Worm (Caenorhabditis elegans) whole organism, L4 larva: Measurements from ENCODE around the gene T09A5.14.

Experiments
- F10B5.3 ChIP-seq: sonication (generic microtip); optimal IDR thresholded peaks from 2 replicates; lab custom pipeline; 2016; ENCODE audit warnings: mild to moderate bottlenecking, missing genetic modification characterization, missing compliant biosample characterization
- F37D6.2 ChIP-seq: sonication (generic microtip); optimal IDR thresholded peaks from 2 replicates; lab custom pipeline; 2016; ENCODE audit warnings: mild to moderate bottlenecking, missing genetic modification characterization, missing compliant biosample characterization
- Y48G9A.11 ChIP-seq: fragments of 200-800 bp; sonication (Bioruptor generic); IDR thresholded peaks from 2 replicates; pipeline ENCODE4 v1.3.6; 2022; ENCODE audit warnings: missing genetic modification reagents, missing genetic modification characterization, missing compliant biosample characterization
- Y75B8A.6 ChIP-seq: fragments of 200-800 bp; sonication (Bioruptor generic); IDR thresholded peaks from 2 replicates; pipeline ENCODE4 v1.3.6; 2022; ENCODE audit warnings: missing genetic modification reagents, missing genetic modification characterization, missing compliant biosample characterization
- attf-4 ChIP-seq: sonication (generic microtip); optimal IDR thresholded peaks from 3 replicates; lab custom pipeline; 2017; ENCODE audit warnings: missing biosample characterization, missing genetic modification characterization
- cey-2 ChIP-seq: sonication (generic microtip); optimal IDR thresholded peaks from 3 replicates; lab custom pipeline; 2017; ENCODE audit warnings: missing genetic modification characterization, mild to moderate bottlenecking, missing compliant biosample characterization, antibody characterized with exemption, borderline replicate concordance; ENCODE audit not compliant: insufficient read depth
- daf-16 ChIP-seq, 3 experiments: sonication (generic microtip); optimal IDR thresholded peaks; 2 replicates each; lab custom pipeline; 2016 to 2017; ENCODE audit warnings: missing genetic modification characterization in 3 of 3, missing genetic modification reagents in 3 of 3, mild to moderate bottlenecking in 2 of 3, missing compliant biosample characterization in 2 of 3, missing biosample characterization in 1 of 3, moderate library complexity in 1 of 3
- dmd-6 ChIP-seq: fragments of 200-800 bp; sonication (Bioruptor generic); IDR thresholded peaks from 2 replicates; pipeline ENCODE4 v1.3.6; 2022; ENCODE audit warnings: missing genetic modification reagents, missing genetic modification characterization, missing compliant biosample characterization
- duxl-1 ChIP-seq: sonication (generic microtip); optimal IDR thresholded peaks from 2 replicates; lab custom pipeline; 2016; ENCODE audit warnings: mild to moderate bottlenecking, missing genetic modification characterization, moderate library complexity, missing compliant biosample characterization; ENCODE audit not compliant: poor library complexity
- dve-1 ChIP-seq: sonication (generic microtip); optimal IDR thresholded peaks from 2 replicates; lab custom pipeline; 2017; ENCODE audit warnings: antibody characterized with exemption, mild to moderate bottlenecking, missing genetic modification characterization, missing compliant biosample characterization; ENCODE audit not compliant: insufficient read depth
- gei-8 ChIP-seq: fragments of 200-800 bp; sonication (Bioruptor generic); optimal IDR thresholded peaks from 2 replicates; lab custom pipeline; 2018; ENCODE audit warnings: mild to moderate bottlenecking, missing genetic modification characterization, missing compliant biosample characterization
- hlh-11 ChIP-seq: fragments of 200-800 bp; sonication (Bioruptor generic); optimal IDR thresholded peaks from 2 replicates; lab custom pipeline; 2018; ENCODE audit warnings: mild to moderate bottlenecking, missing genetic modification characterization, missing compliant biosample characterization
- hlh-30 ChIP-seq: sonication (generic microtip); optimal IDR thresholded peaks from 2 replicates; lab custom pipeline; 2017; ENCODE audit warnings: antibody characterized with exemption, mild to moderate bottlenecking, missing genetic modification characterization, missing compliant biosample characterization; ENCODE audit not compliant: insufficient read depth
- lim-7 ChIP-seq: fragments of 200-800 bp; sonication (Bioruptor generic); IDR thresholded peaks from 2 replicates; pipeline ENCODE4 v1.3.6; 2022; ENCODE audit warnings: missing genetic modification characterization, missing compliant biosample characterization
- lsy-2 ChIP-seq, 2 experiments: fragments of 150-350 bp in 1 of 2; sonication (generic microtip) in 1 of 2; optimal IDR thresholded peaks; 2 replicates each; lab custom pipeline; 2014 to 2017; ENCODE audit warnings: missing biosample characterization in 2 of 2, missing genetic modification characterization in 2 of 2
- madf-9 ChIP-seq: fragments of 200-800 bp; sonication (Bioruptor generic); conservative IDR thresholded peaks from 2 replicates; pipeline ENCODE4 v1.3.6; 2022; ENCODE audit warnings: missing genetic modification reagents, missing genetic modification characterization, missing compliant biosample characterization
- mdt-29 ChIP-seq: fragments of 200-800 bp; sonication (Bioruptor generic); IDR thresholded peaks from 2 replicates; pipeline ENCODE4 v1.3.6; 2022; ENCODE audit warnings: missing genetic modification reagents, missing genetic modification characterization, missing compliant biosample characterization
- mep-1 ChIP-seq: fragments of 150-350 bp; sonication (generic microtip); optimal IDR thresholded peaks from 3 replicates; lab custom pipeline; 2014; ENCODE audit warnings: missing biosample characterization, missing genetic modification characterization
- mxl-3 ChIP-seq: fragments of 200-800 bp; sonication (Bioruptor generic); optimal IDR thresholded peaks from 2 replicates; lab custom pipeline; 2018; ENCODE audit warnings: mild to moderate bottlenecking, missing genetic modification characterization, missing compliant biosample characterization
- nhr-28 ChIP-seq: fragments of 150-350 bp; optimal IDR thresholded peaks from 2 replicates; lab custom pipeline; 2014; ENCODE audit warnings: missing biosample characterization, missing genetic modification characterization
- nhr-6 ChIP-seq: fragments of 150-350 bp; optimal IDR thresholded peaks from 2 replicates; lab custom pipeline; 2014; ENCODE audit warnings: missing biosample characterization, missing genetic modification characterization
- nhr-76 ChIP-seq: fragments of 150-350 bp; optimal IDR thresholded peaks from 2 replicates; lab custom pipeline; 2014; ENCODE audit warnings: missing biosample characterization, missing genetic modification characterization
- nhr-77 ChIP-seq: fragments of 150-350 bp; optimal IDR thresholded peaks from 2 replicates; lab custom pipeline; 2014; ENCODE audit warnings: missing biosample characterization, missing genetic modification characterization
- pha-4 ChIP-seq, 2 experiments: fragments of 150-350 bp in 1 of 2; fragments of 200-800 bp in 1 of 2; sonication (Bioruptor generic) in 1 of 2; IDR thresholded peaks in 1 of 2; optimal IDR thresholded peaks in 1 of 2; 2 replicates each; pipeline versions ENCODE4 v1.3.6 to Lab custom; 2014 to 2022; ENCODE audit warnings: missing genetic modification characterization in 2 of 2, missing genetic modification reagents in 2 of 2, missing biosample characterization in 1 of 2, missing compliant biosample characterization in 1 of 2
- php-3 ChIP-seq: fragments of 200-800 bp; sonication (Bioruptor generic); IDR thresholded peaks from 2 replicates; pipeline ENCODE4 v1.3.6; 2022; ENCODE audit warnings: missing genetic modification reagents, missing genetic modification characterization, missing compliant biosample characterization
- pqm-1 ChIP-seq: sonication (generic microtip); optimal IDR thresholded peaks from 2 replicates; lab custom pipeline; 2017; ENCODE audit warnings: missing biosample characterization, missing genetic modification characterization
- set-16 ChIP-seq: fragments of 200-800 bp; sonication (Bioruptor generic); IDR thresholded peaks from 2 replicates; pipeline ENCODE4 v1.3.6; 2022; ENCODE audit warnings: missing genetic modification reagents, missing genetic modification characterization, missing compliant biosample characterization
- tag-97 ChIP-seq: fragments of 200-800 bp; sonication (Bioruptor generic); IDR thresholded peaks from 2 replicates; pipeline ENCODE4 v1.3.6; 2022; ENCODE audit warnings: missing genetic modification characterization, missing compliant biosample characterization
- tra-1 ChIP-seq: fragments of 200-800 bp; sonication (Bioruptor generic); IDR thresholded peaks from 2 replicates; pipeline ENCODE4 v1.3.6; 2022; ENCODE audit warnings: missing genetic modification reagents, missing genetic modification characterization, missing compliant biosample characterization
- unc-62 ChIP-seq, 3 experiments: fragments of 150-350 bp in 1 of 3; sonication (generic microtip); optimal IDR thresholded peaks in 2 of 3; peaks in 1 of 3; 1 replicate in 1 of 3; 2 replicates in 2 of 3; lab custom pipeline; 2014 to 2017; ENCODE audit warnings: missing biosample characterization in 3 of 3, missing genetic modification characterization in 3 of 3, missing genetic modification reagents in 3 of 3, missing genotype in 1 of 3
- zfp-2 ChIP-seq: sonication (generic microtip); optimal IDR thresholded peaks from 2 replicates; lab custom pipeline; 2016; ENCODE audit warnings: mild to moderate bottlenecking, missing genetic modification characterization, missing compliant biosample characterization
- zip-2 ChIP-seq: fragments of 150-350 bp; optimal IDR thresholded peaks from 2 replicates; lab custom pipeline; 2014; ENCODE audit warnings: missing biosample characterization, missing genetic modification characterization

T09A5.14 gene

DNA sequence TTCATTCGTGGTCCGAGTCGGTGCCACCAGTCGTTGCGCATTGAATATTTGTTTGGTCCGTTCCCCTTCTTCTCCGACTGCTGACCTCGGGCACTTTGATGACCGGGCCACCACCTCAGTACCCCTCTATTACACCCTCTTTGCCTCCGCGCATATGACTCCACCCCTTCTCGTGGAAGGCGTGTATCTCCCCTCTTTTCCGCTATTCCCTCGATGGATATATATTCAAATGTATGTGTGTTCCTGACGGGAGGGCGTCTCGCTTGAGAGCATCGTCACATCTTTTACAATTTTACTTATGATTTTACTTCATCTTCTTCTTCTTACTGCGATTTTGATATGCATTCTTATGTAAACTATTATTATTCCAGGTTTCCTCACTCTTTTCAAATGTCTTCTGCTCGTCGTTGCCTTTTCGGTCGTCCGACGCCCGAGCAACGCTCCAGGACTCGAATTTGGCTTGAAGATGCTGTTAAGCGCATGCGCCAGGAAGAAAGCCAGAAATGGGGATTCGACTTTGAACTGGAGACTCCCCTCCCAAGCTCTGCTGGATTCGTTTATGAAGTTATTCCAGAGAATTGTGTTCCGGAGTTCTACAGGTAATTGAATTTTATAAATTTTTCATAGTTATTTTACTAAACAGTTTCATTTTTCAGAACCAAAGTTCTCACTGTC lies 21.1 kb upstream of the T09A5.14 start, which contains the start of gene cki-1:
cki-1 (plus strand) TSS at position 372 of the 675 bp plus-strand sequence.
- TF ChIP-seq php-3 (GFP tag; lab: Robert Waterston, UW) (no peak), unc-62 (GFP tag; optimal IDR thresholded peaks at IDR 0.05 in 1 of 2; lab: Kevin White, UChicago) (peak in 1 of 2 experiments; percentile 50), unc-62 (tag; optimal IDR thresholded peaks at IDR 0.05; lab: Kevin White, UChicago) (no peak), zip-2 (tag; lab: Kevin White, UChicago) (no peak), tag-97 (GFP tag; lab: Robert Waterston, UW) (no peak), set-16 (GFP tag; lab: Robert Waterston, UW) (0 out of 2 replicates have a peak, but pooled peaks have one; percentile 7)
- TF ChIP-seq, all 104 proteins: peak for 2

DNA sequence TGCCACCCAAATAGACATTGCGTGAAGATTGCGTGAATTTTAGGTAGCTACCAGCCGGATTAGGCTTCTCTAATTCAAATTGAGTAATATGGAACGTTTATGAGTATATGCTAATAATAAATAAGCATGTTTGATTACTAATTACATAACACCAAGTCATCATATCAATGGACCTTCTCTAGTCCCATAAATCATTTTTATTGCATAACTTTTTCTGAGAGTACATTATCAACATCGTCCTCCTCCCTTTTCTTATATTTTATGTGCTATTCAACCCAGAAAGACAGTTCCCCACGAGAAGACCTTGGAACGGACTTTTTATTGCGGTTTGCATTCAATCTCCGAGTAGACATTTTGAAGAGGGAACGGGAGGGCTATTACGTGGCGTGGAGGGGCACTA lies 19.8 kb upstream of the T09A5.14 start:
- TF ChIP-seq tra-1 (GFP tag; lab: Robert Waterston, UW): 0 out of 2 replicates have a peak, but pooled peaks have one; percentile 25
- TF ChIP-seq pha-4 (GFP tag; IDR thresholded peaks at IDR 0.05; lab: Robert Waterston, UW): no peak
- TF ChIP-seq pha-4 (tag; optimal IDR thresholded peaks at IDR 0.05; lab: Kevin White, UChicago): no peak
- peak; percentile 24 for TF ChIP-seq F10B5.3 (tag; lab: Kevin White, UChicago)
- 0 out of 2 replicates have a peak, but pooled peaks have one; percentile 17 for TF ChIP-seq Y48G9A.11

DNA sequence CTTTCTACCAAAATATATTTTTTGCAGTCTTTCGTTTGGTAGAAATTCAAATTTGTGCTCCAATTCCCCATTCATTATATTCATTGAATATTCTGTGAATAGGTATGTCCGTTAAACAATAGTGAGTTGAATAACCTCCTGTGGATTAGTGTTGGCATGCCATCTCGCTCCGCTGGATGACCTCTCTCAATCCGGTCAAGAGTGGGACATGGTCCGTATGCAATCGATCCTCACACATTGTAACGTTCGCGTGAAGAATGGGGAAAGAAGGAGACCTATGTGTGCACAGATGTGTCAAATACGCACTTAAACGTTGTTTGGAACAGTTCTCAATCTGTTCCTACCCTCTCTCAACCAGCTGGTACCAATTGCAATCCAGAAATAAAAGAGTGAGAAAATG lies 18.9 kb upstream of the T09A5.14 start:
- TF ChIP-seq mep-1 (tag; lab: Kevin White, UChicago) (no peak), mdt-29 (GFP tag; lab: Robert Waterston, UW) (no peak), madf-9 (GFP tag; lab: Robert Waterston, UW) (no peak), zfp-2 (tag; lab: Kevin White, UChicago) (no peak), lim-7 (GFP tag; lab: Robert Waterston, UW) (no peak), F37D6.2 (tag; lab: Kevin White, UChicago) (no peak), Y75B8A.6 (GFP tag; lab: Robert Waterston, UW) (no peak), dmd-6 (GFP tag; lab: Robert Waterston, UW) (no peak), mxl-3 (GFP tag; lab: Kevin White, UChicago) (no peak), duxl-1 (tag; lab: Kevin White, UChicago) (no peak), cey-2 (tag; lab: Kevin White, UChicago) (no peak), attf-4 (tag; lab: Kevin White, UChicago) (no peak), nhr-76 (no peak)
- TF ChIP-seq, all 104 proteins: peak for 0

DNA sequence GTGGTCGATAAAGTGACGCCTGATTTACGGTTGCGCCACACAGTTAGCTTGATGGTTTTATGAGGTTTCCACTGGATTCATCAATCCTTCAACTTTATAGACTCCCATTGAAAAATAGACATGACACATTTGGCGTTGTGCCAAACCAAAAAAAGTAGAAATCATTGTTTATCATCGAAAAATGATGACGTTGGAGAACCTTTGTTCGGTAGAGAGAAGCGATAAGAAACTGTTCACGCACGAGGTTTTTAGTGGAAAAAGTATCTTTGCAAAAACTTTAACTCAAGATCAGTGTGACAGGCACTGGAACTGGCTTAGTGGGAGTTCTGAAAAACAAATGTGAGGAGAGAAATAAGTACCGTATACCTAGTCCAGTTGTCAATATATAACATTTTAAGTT lies 18.5 kb upstream of the T09A5.14 start:
- TF ChIP-seq dmd-6 (GFP tag; lab: Robert Waterston, UW) (peak; percentile 55), pqm-1 (tag; lab: Kevin White, UChicago) (peak; percentile 31), nhr-77 (tag; lab: Kevin White, UChicago) (peak; percentile 67), nhr-28 (tag; lab: Kevin White, UChicago) (peak; percentile 52), dve-1 (tag; lab: Kevin White, UChicago) (peak; percentile 7), daf-16 (GFP tag; optimal IDR thresholded peaks at IDR 0.05; lab: Kevin White, UChicago) (no peak), daf-16 (tag; optimal IDR thresholded peaks at IDR 0.05; lab: Kevin White, UChicago) (peak; percentile 26), hlh-30 (tag; lab: Kevin White, UChicago) (peak; percentile 46), nhr-6 (no peak), lsy-2 (tag; optimal IDR thresholded peaks at IDR 0.05; lab: Kevin White, UChicago) (no peak), mdt-29 (GFP tag; lab: Robert Waterston, UW) (no peak), hlh-11 (peak; percentile 37), gei-8 (GFP tag; lab: Kevin White, UChicago) (no peak)
